Worm (Caenorhabditis elegans) whole organism, L1 larva: ENCODE measurements around the gene faah-2.

Source experiments
- C04F5.9 ChIP-seq: sonication (generic microtip); optimal IDR thresholded peaks from 2 replicates; lab custom pipeline; 2016; ENCODE audit warnings: missing genetic modification characterization, missing compliant biosample characterization
- F16B12.6 ChIP-seq: fragments of 150-350 bp; optimal IDR thresholded peaks from 2 replicates; lab custom pipeline; 2014; ENCODE audit warnings: missing biosample characterization, missing genetic modification characterization
- Y116A8C.19 ChIP-seq: sonication (generic microtip); optimal IDR thresholded peaks from 2 replicates; lab custom pipeline; 2016; ENCODE audit warnings: missing compliant biosample characterization, missing genetic modification characterization, borderline replicate concordance
- alr-1 ChIP-seq: fragments of 200-800 bp; sonication (Bioruptor generic); optimal IDR thresholded peaks from 2 replicates; lab custom pipeline; 2018; ENCODE audit warnings: borderline replicate concordance, mild to moderate bottlenecking, missing genetic modification characterization, missing compliant biosample characterization
- aly-2 ChIP-seq: fragments of 150-350 bp; optimal IDR thresholded peaks from 2 replicates; lab custom pipeline; 2014; ENCODE audit warnings: missing biosample characterization, missing genetic modification characterization
- ama-1 ChIP-seq: fragments of 150-350 bp; optimal IDR thresholded peaks from 2 replicates; lab custom pipeline; 2014
- blmp-1 ChIP-seq: fragments of 150-350 bp; optimal IDR thresholded peaks from 2 replicates; lab custom pipeline; 2014; ENCODE audit warnings: missing biosample characterization, missing genetic modification characterization
- ceh-82 ChIP-seq, 3 experiments: fragments of 150-350 bp in 1 of 3; sonication (generic microtip) in 2 of 3; optimal IDR thresholded peaks; 2 replicates each; lab custom pipeline; 2014 to 2017; ENCODE audit warnings: missing biosample characterization in 3 of 3, missing genetic modification characterization in 3 of 3
- efl-1 ChIP-seq, 4 experiments: fragments of 150-350 bp; optimal IDR thresholded peaks in 3 of 4; peaks in 1 of 4; 1 replicate in 1 of 4; 2 replicates in 3 of 4; lab custom pipeline; 2014; ENCODE audit warnings: missing biosample characterization in 2 of 4, missing genetic modification characterization in 2 of 4, missing genetic modification reagents in 2 of 4
- egl-27 ChIP-seq, 2 experiments: fragments of 150-350 bp in 1 of 2; sonication (generic microtip); optimal IDR thresholded peaks; 3 replicates each; lab custom pipeline; 2017 to 2018; ENCODE audit warnings: missing biosample characterization in 2 of 2, missing genetic modification characterization in 2 of 2, missing genetic modification reagents in 2 of 2
- elt-2 ChIP-seq: sonication (generic microtip); optimal IDR thresholded peaks from 2 replicates; lab custom pipeline; 2016; ENCODE audit warnings: missing genetic modification characterization, mild to moderate bottlenecking, inconsistent platforms, missing compliant biosample characterization, missing genetic modification reagents
- fkh-10 ChIP-seq: sonication (generic microtip); optimal IDR thresholded peaks from 2 replicates; lab custom pipeline; 2017; ENCODE audit warnings: missing biosample characterization, missing genetic modification reagents, missing genetic modification characterization
- fkh-4 ChIP-seq: sonication (generic microtip); optimal IDR thresholded peaks from 2 replicates; lab custom pipeline; 2016; ENCODE audit warnings: missing compliant biosample characterization, missing genetic modification characterization, borderline replicate concordance
- fkh-8 ChIP-seq: sonication (generic microtip); optimal IDR thresholded peaks from 2 replicates; lab custom pipeline; 2016; ENCODE audit warnings: mild to moderate bottlenecking, missing genetic modification characterization, missing compliant biosample characterization
- hlh-17 ChIP-seq: fragments of 200-800 bp; sonication (Bioruptor generic); optimal IDR thresholded peaks from 2 replicates; lab custom pipeline; 2018; ENCODE audit warnings: missing genetic modification characterization, mild to moderate bottlenecking, missing compliant biosample characterization, moderate library complexity, borderline replicate concordance
- hlh-4 ChIP-seq: sonication (generic microtip); optimal IDR thresholded peaks from 2 replicates; lab custom pipeline; 2016; ENCODE audit warnings: mild to moderate bottlenecking, missing genetic modification characterization, missing compliant biosample characterization
- isw-1 ChIP-seq: fragments of 200-800 bp; sonication (Bioruptor generic); IDR thresholded peaks from 2 replicates; pipeline ENCODE4 v1.3.6; 2022; ENCODE audit warnings: missing genetic modification characterization, missing compliant biosample characterization
- jun-1 ChIP-seq: fragments of 150-350 bp; optimal IDR thresholded peaks from 2 replicates; lab custom pipeline; 2014; ENCODE audit warnings: missing biosample characterization, missing genetic modification reagents, missing genetic modification characterization
- lin-13 ChIP-seq: fragments of 150-350 bp; optimal IDR thresholded peaks from 2 replicates; lab custom pipeline; 2014; ENCODE audit warnings: missing biosample characterization, missing genetic modification reagents, missing genetic modification characterization
- lin-14 ChIP-seq: fragments of 200-800 bp; sonication (Bioruptor generic); optimal IDR thresholded peaks from 2 replicates; lab custom pipeline; 2018; ENCODE audit warnings: mild to moderate bottlenecking, missing genetic modification characterization, moderate library complexity, missing compliant biosample characterization
- lin-35 ChIP-seq, 2 experiments: fragments of 150-350 bp; optimal IDR thresholded peaks; 2 replicates each; lab custom pipeline; 2014; ENCODE audit warnings: missing biosample characterization in 2 of 2, missing genetic modification characterization in 2 of 2, missing genetic modification reagents in 2 of 2
- lin-39 ChIP-seq: fragments of 150-350 bp; optimal IDR thresholded peaks from 2 replicates; lab custom pipeline; 2014; ENCODE audit warnings: missing biosample characterization, missing genetic modification reagents, missing genetic modification characterization
- lir-3 ChIP-seq: sonication (generic microtip); optimal IDR thresholded peaks from 2 replicates; lab custom pipeline; 2016; ENCODE audit warnings: mild to moderate bottlenecking, missing genetic modification characterization, moderate library complexity, missing compliant biosample characterization; ENCODE audit not compliant: poor library complexity
- lsy-2 ChIP-seq, 2 experiments: fragments of 150-350 bp; optimal IDR thresholded peaks; 2 replicates each; lab custom pipeline; 2014; ENCODE audit warnings: missing biosample characterization in 2 of 2, missing genetic modification characterization in 2 of 2
- mab-9 ChIP-seq: fragments of 200-800 bp; sonication (Bioruptor generic); IDR thresholded peaks from 2 replicates; pipeline ENCODE4 v1.3.6; 2022; ENCODE audit warnings: missing genetic modification reagents, missing genetic modification characterization, missing compliant biosample characterization
- mdl-1 ChIP-seq, 2 experiments: fragments of 150-350 bp; optimal IDR thresholded peaks; 2 replicates each; lab custom pipeline; 2014 to 2017; ENCODE audit warnings: missing biosample characterization in 2 of 2, missing genetic modification characterization in 2 of 2, inconsistent platforms in 1 of 2
- mep-1 ChIP-seq: fragments of 150-350 bp; optimal IDR thresholded peaks from 2 replicates; lab custom pipeline; 2014; ENCODE audit warnings: missing biosample characterization, missing genetic modification characterization
- nhr-11 ChIP-seq: fragments of 150-350 bp; optimal IDR thresholded peaks from 2 replicates; lab custom pipeline; 2014; ENCODE audit warnings: missing biosample characterization, missing genetic modification characterization
- nhr-20 ChIP-seq: sonication (generic microtip); optimal IDR thresholded peaks from 2 replicates; lab custom pipeline; 2016; ENCODE audit warnings: mild to moderate bottlenecking, missing genetic modification characterization, missing compliant biosample characterization
- nhr-28 ChIP-seq: fragments of 150-350 bp; optimal IDR thresholded peaks from 2 replicates; lab custom pipeline; 2014; ENCODE audit warnings: missing biosample characterization, missing genetic modification characterization
- nhr-71 ChIP-seq: sonication (generic microtip); optimal IDR thresholded peaks from 2 replicates; lab custom pipeline; 2016; ENCODE audit warnings: mild to moderate bottlenecking, missing genetic modification characterization, moderate library complexity, missing compliant biosample characterization
- nhr-76 ChIP-seq: sonication (generic microtip); optimal IDR thresholded peaks from 2 replicates; lab custom pipeline; 2017; ENCODE audit warnings: missing biosample characterization, missing genetic modification characterization
- nhr-77 ChIP-seq: fragments of 150-350 bp; optimal IDR thresholded peaks from 2 replicates; lab custom pipeline; 2014; ENCODE audit warnings: missing biosample characterization, missing genetic modification characterization
- nhr-84 ChIP-seq: sonication (generic microtip); optimal IDR thresholded peaks from 2 replicates; lab custom pipeline; 2017; ENCODE audit warnings: missing biosample characterization, missing genetic modification characterization
- nhr-85 ChIP-seq: sonication (generic microtip); peaks from one replicate; lab custom pipeline; 2016; ENCODE audit warnings: missing genetic modification characterization, inconsistent platforms, missing compliant biosample characterization
- nhr-90 ChIP-seq: sonication (generic microtip); optimal IDR thresholded peaks from 2 replicates; lab custom pipeline; 2016; ENCODE audit warnings: mild to moderate bottlenecking, missing genetic modification characterization, missing compliant biosample characterization; ENCODE audit not compliant: poor library complexity
- pag-3 ChIP-seq: sonication (generic microtip); optimal IDR thresholded peaks from 2 replicates; lab custom pipeline; 2017; ENCODE audit warnings: missing genetic modification characterization, mild to moderate bottlenecking, missing compliant biosample characterization, antibody characterized with exemption, borderline replicate concordance; ENCODE audit not compliant: insufficient read depth
- pax-3 ChIP-seq: fragments of 200-800 bp; sonication (Bioruptor generic); optimal IDR thresholded peaks from 2 replicates; lab custom pipeline; 2018; ENCODE audit warnings: mild to moderate bottlenecking, missing genetic modification characterization, moderate library complexity, missing compliant biosample characterization
- rnt-1 ChIP-seq: sonication (generic microtip); optimal IDR thresholded peaks from 2 replicates; lab custom pipeline; 2016; ENCODE audit warnings: mild to moderate bottlenecking, missing genetic modification characterization, moderate library complexity, missing compliant biosample characterization
- skn-1 ChIP-seq: fragments of 150-350 bp; optimal IDR thresholded peaks from 2 replicates; lab custom pipeline; 2014; ENCODE audit warnings: missing biosample characterization, missing genetic modification characterization
- snpc-4 ChIP-seq: fragments of 150-350 bp; optimal IDR thresholded peaks from 2 replicates; lab custom pipeline; 2014; ENCODE audit warnings: missing biosample characterization, missing genetic modification characterization
- snu-23 ChIP-seq: sonication (generic microtip); optimal IDR thresholded peaks from 2 replicates; lab custom pipeline; 2016; ENCODE audit warnings: missing genetic modification characterization, missing compliant biosample characterization
- sox-4 ChIP-seq: sonication (generic microtip); optimal IDR thresholded peaks from 2 replicates; lab custom pipeline; 2016; ENCODE audit warnings: missing genetic modification characterization, missing compliant biosample characterization
- swsn-7 ChIP-seq: sonication (generic microtip); optimal IDR thresholded peaks from 2 replicates; lab custom pipeline; 2016; ENCODE audit warnings: missing genetic modification characterization, missing compliant biosample characterization
- zag-1 ChIP-seq: fragments of 150-350 bp; optimal IDR thresholded peaks from 2 replicates; lab custom pipeline; 2014; ENCODE audit warnings: missing biosample characterization, missing genetic modification characterization
- zip-4 ChIP-seq: fragments of 200-800 bp; sonication (Bioruptor generic); optimal IDR thresholded peaks from 2 replicates; lab custom pipeline; 2018; ENCODE audit warnings: mild to moderate bottlenecking, missing genetic modification characterization, moderate library complexity, missing compliant biosample characterization
- ztf-4 ChIP-seq: fragments of 150-350 bp; optimal IDR thresholded peaks from 2 replicates; lab custom pipeline; 2014; ENCODE audit warnings: missing biosample characterization, missing genetic modification characterization

The faah-2 gene

ce11 chrIV:8107502-8107901 lies 44.7 kb upstream of the faah-2 start, which contains the start of gene rabs-5:
Gene rabs-5 (minus strand): TSS chrIV:8107602.
- no peak for TF ChIP-seq isw-1 (GFP tag; lab: Robert Waterston, UW)
- TF ChIP-seq zip-4, result no peak
- TF ChIP-seq hlh-4 (tag; lab: Kevin White, UChicago), result no peak
- TF ChIP-seq mdl-1 (tag; optimal IDR thresholded peaks at IDR 0.05; lab: Kevin White, UChicago), result no peak
- TF ChIP-seq blmp-1 (tag; lab: Kevin White, UChicago), result no peak
- no peak for TF ChIP-seq fkh-10 (GFP tag; lab: Kevin White, UChicago)
- no peak for TF ChIP-seq aly-2
- TF ChIP-seq sox-4 (tag; lab: Kevin White, UChicago), result no peak
- no peak for TF ChIP-seq F16B12.6
- TF ChIP-seq pax-3 (tag; lab: Kevin White, UChicago), result no peak
- TF ChIP-seq swsn-7 (tag; lab: Kevin White, UChicago), result no peak
- no peak for TF ChIP-seq fkh-4 (tag; lab: Kevin White, UChicago)
- no peak for TF ChIP-seq skn-1 (tag; lab: Kevin White, UChicago)
- no peak for TF ChIP-seq nhr-77 (tag; lab: Kevin White, UChicago)
- no peak for TF ChIP-seq fkh-8 (tag; lab: Kevin White, UChicago)
- no peak for TF ChIP-seq elt-2 (tag; lab: Kevin White, UChicago)
- TF ChIP-seq lir-3, result no peak
- no peak for TF ChIP-seq nhr-84 (tag; lab: Kevin White, UChicago)

DNA sequence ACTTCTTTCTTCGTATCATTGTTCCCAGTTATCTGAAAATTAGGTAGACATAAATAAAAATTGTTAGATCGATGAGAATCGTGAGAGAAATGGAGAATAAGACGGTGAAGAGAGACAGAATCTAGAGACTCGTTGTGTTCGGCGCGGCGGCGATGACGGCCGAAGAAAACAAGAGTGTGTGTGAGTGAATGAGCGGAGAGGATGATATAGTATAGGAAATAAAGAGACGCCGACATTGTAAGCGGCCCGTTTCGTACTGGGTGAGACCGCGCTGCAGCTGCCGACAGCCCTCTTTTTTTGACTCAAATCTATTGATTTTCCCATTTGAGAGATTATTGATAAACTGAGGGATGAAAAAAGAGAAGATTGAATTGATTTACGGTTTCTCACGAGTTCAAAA lies 40.1 kb upstream of the faah-2 start, which contains the start of gene Y42H9AR.4:
Y42H9AR.4 (minus strand) TSS at position 32 of the 400 bp plus-strand sequence.
- TF ChIP-seq pag-3 (tag; lab: Kevin White, UChicago) (no peak), fkh-8 (tag; lab: Kevin White, UChicago) (peak; percentile 4), skn-1 (tag; lab: Kevin White, UChicago) (peak; percentile 22), hlh-17 (no peak), sox-4 (tag; lab: Kevin White, UChicago) (no peak), lin-13 (GFP tag; lab: Kevin White, UChicago) (no peak), nhr-20 (tag; lab: Kevin White, UChicago) (peak; percentile 38), lsy-2 (tag; optimal IDR thresholded peaks at IDR 0.05; lab: Kevin White, UChicago) (peak; percentile 13), ztf-4 (tag; lab: Kevin White, UChicago) (no peak), mep-1 (tag; lab: Kevin White, UChicago) (peak; percentile 35), nhr-76 (no peak), snpc-4 (tag; lab: Kevin White, UChicago) (no peak), efl-1 (optimal IDR thresholded peaks at IDR 0.05; lab: Kevin White, UChicago) (peak in 1 of 2 experiments; percentile 16), efl-1 (GFP tag; optimal IDR thresholded peaks at IDR 0.05 in 1 of 2; lab: Kevin White, UChicago) (peak in 1 of 2 experiments; percentile 73), nhr-11 (tag; lab: Kevin White, UChicago) (peak; percentile 16), ceh-82 (tag; optimal IDR thresholded peaks at IDR 0.05; lab: Kevin White, UChicago) (peak in 1 of 3 experiments; percentile 38), F16B12.6 (peak; percentile 36), rnt-1 (peak; percentile 43), blmp-1 (tag; lab: Kevin White, UChicago) (peak; percentile 56), Y116A8C.19 (tag; lab: Kevin White, UChicago) (no peak), nhr-71 (tag; lab: Kevin White, UChicago) (peak; percentile 30), mab-9 (no peak), lin-14 (GFP tag; lab: Kevin White, UChicago) (peak; percentile 80), mdl-1 (tag; optimal IDR thresholded peaks at IDR 0.05; lab: Kevin White, UChicago) (peak in 1 of 2 experiments; percentile 3), lin-35 (GFP tag; optimal IDR thresholded peaks at IDR 0.05; lab: Kevin White, UChicago) (peak in 1 of 2 experiments; percentile 8), snu-23 (peak; percentile 57), ama-1 (no peak)

DNA sequence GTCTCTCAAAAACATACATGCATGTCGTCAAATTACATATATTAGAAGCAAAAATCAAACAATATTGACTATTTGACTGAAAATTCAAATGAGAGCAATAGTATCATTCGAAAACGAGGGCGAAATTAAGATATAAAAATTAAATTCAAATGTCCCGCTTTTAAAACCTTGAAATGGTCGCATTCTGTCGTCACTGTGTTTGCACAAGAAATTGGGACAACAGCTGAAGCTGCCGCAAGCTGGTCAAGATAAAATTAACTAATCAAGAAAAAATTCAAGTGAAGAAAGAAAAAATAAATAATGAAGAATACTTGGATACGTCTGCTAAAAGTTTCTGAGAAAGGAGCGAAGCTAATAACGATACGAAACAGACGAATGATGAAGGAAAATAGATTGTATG lies 39.6 kb upstream of the faah-2 start:
- TF ChIP-seq hlh-4 (tag; lab: Kevin White, UChicago), result no peak
- no peak for TF ChIP-seq alr-1 (tag; lab: Kevin White, UChicago)
- TF ChIP-seq Y116A8C.19 (tag; lab: Kevin White, UChicago), result no peak
- TF ChIP-seq jun-1 (tag; lab: Kevin White, UChicago), result no peak
- TF ChIP-seq fkh-8 (tag; lab: Kevin White, UChicago), result no peak
- TF ChIP-seq nhr-85 (tag; lab: Kevin White, UChicago), result no peak
- no peak for TF ChIP-seq lin-39 (tag; lab: Kevin White, UChicago)
- no peak for TF ChIP-seq C04F5.9 (tag; lab: Kevin White, UChicago)
- no peak for TF ChIP-seq nhr-28 (tag; lab: Kevin White, UChicago)
- no peak for TF ChIP-seq egl-27 (tag; optimal IDR thresholded peaks at IDR 0.05; lab: Kevin White, UChicago)
- TF ChIP-seq nhr-20 (tag; lab: Kevin White, UChicago), result no peak
- TF ChIP-seq nhr-84 (tag; lab: Kevin White, UChicago), result no peak
- TF ChIP-seq zip-4, result no peak
- TF ChIP-seq sox-4 (tag; lab: Kevin White, UChicago), result no peak
- no peak for TF ChIP-seq zag-1 (tag; lab: Kevin White, UChicago)
- no peak for TF ChIP-seq nhr-90 (tag; lab: Kevin White, UChicago)
- no peak for TF ChIP-seq hlh-17
- no peak for TF ChIP-seq lir-3
